Fruit fly (Drosophila melanogaster) whole organism: ENCODE data around the gene CG42818.
A peak's percentile ranks its signal among the peaks of the same experiment; 100 is the strongest.

Source experiments
- CG8478 ChIP-seq: fragments of >200 bp; optimal IDR thresholded peaks from 2 replicates; lab custom pipeline; 2018; ENCODE audit warnings: inconsistent platforms
- Dll ChIP-seq: fragments of >200 bp; optimal IDR thresholded peaks from 2 replicates; lab custom pipeline; 2017
- EcR ChIP-seq, 2 experiments: fragments of >200 bp; optimal IDR thresholded peaks; 2 replicates each; lab custom pipeline; 2017; ENCODE audit warnings: missing biosample characterization in 2 of 2, missing genetic modification characterization in 2 of 2, missing genetic modification reagents in 2 of 2
- pan ChIP-seq: fragments of >200 bp; optimal IDR thresholded peaks from 2 replicates; lab custom pipeline; 2017
- psq ChIP-seq: fragments of >200 bp; optimal IDR thresholded peaks from 2 replicates; lab custom pipeline; 2017
- usp ChIP-seq: fragments of >200 bp; optimal IDR thresholded peaks from 2 replicates; lab custom pipeline; 2017; ENCODE audit warnings: missing biosample characterization, missing genetic modification characterization, mixed read lengths

CG42818 gene

dm6 chr2L:16275177-16275808, 33.6 kb downstream of the CG42818 start:
- TF ChIP-seq Dll (lab: Kevin White, UChicago) (no peak), pan (no peak), CG8478 (lab: Kevin White, UChicago) (no peak), usp (GFP tag; lab: Kevin White, UChicago) (no peak), psq (lab: Kevin White, UChicago) (no peak), EcR (GFP tag; optimal IDR thresholded peaks at IDR 0.05; lab: Kevin White, UChicago) (no peak)

DNA sequence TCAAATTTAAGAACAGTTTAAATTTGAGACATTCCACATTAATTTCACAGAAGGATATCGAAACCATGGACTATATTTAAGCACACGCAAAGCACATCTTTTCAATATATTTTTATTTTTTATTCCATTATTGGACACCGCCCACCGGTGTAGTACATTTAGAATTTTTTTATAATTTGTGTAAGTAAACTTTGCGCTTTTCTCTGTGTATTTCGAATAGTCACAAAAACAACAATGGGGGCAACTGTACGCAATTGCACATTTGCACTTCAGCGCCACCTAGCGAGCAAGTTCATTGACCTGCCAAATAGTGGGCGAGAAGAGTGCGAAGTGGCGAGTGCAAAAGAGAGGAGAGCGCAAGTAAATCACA, 34.1 kb downstream of the CG42818 start:
- TF ChIP-seq EcR (GFP tag; optimal IDR thresholded peaks at IDR 0.05; lab: Kevin White, UChicago) (peak; percentile 53 to 57), CG8478 (lab: Kevin White, UChicago) (no peak), Dll (lab: Kevin White, UChicago) (no peak)

DNA sequence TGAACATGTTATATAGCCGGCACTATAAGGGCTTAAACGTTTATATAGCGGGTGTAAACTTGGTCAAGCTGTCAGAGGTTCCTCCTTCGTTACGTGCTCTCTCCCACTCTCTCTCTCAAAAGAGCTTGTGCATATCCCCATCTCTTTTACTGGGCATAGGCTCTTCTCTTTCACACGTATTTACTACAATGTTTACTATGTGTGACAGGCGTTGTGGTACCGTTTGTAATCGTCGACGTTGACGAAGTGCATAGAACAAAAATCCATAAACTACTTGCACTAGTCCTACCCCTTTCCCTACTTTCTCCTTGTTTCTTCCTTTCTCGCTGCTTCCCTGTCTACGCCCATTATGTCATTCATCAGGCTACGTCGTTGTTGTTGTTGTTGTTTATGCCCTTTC, 35.1 kb downstream of the CG42818 start:
- TF ChIP-seq EcR (GFP tag; optimal IDR thresholded peaks at IDR 0.05; lab: Kevin White, UChicago): no peak
- TF ChIP-seq usp (GFP tag; lab: Kevin White, UChicago): no peak
- TF ChIP-seq pan: no peak
- no peak for TF ChIP-seq psq (lab: Kevin White, UChicago)
- TF ChIP-seq Dll (lab: Kevin White, UChicago): no peak
- no peak for TF ChIP-seq CG8478 (lab: Kevin White, UChicago)

DNA sequence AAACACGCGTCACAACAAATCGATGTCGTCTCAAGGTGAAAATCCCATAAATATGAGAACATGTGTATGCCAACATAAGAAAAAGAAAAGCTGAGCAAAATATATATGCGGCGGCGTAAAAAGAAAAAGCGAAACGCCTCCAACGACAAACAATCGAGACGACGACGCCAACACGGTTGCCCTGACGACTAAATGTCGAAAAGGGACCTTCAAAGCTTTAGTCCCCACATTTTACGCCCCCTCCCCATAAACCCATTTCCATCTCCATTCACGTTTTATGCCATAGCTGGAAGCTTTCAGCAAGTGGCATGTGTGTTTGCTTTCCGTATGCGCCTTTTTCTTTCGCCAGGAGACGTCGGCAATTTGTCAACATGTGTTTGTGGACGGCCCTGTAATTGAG, 36.2 kb downstream of the CG42818 start:
- TF ChIP-seq pan: no peak
- no peak for TF ChIP-seq CG8478 (lab: Kevin White, UChicago)
- TF ChIP-seq psq (lab: Kevin White, UChicago): no peak
- TF ChIP-seq usp (GFP tag; lab: Kevin White, UChicago): no peak
- TF ChIP-seq EcR (GFP tag; optimal IDR thresholded peaks at IDR 0.05; lab: Kevin White, UChicago): no peak
- no peak for TF ChIP-seq Dll (lab: Kevin White, UChicago)

DNA sequence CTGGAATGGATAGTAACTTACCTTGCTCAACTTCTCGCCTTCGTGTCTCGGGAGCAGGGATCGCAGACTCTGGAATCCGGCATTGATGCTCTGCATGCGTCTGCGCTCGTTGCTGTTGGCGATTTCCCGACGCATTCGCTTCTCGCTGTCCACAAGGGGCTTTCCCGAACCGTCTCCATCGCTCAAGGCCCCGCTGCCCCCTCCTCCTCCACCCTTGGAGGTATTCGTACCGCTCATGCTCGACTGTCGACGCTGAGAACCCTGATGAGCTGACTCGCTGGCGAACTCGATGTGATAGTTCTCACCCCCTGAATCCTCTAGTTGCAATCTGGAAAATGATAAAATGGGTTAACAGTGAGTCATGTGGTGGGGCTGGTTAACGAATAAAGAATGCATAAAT, 37.1 kb downstream of the CG42818 start:
- TF ChIP-seq psq (lab: Kevin White, UChicago) (no peak), EcR (GFP tag; optimal IDR thresholded peaks at IDR 0.05; lab: Kevin White, UChicago) (no peak), usp (GFP tag; lab: Kevin White, UChicago) (no peak), CG8478 (lab: Kevin White, UChicago) (no peak), Dll (lab: Kevin White, UChicago) (no peak), pan (no peak)

DNA sequence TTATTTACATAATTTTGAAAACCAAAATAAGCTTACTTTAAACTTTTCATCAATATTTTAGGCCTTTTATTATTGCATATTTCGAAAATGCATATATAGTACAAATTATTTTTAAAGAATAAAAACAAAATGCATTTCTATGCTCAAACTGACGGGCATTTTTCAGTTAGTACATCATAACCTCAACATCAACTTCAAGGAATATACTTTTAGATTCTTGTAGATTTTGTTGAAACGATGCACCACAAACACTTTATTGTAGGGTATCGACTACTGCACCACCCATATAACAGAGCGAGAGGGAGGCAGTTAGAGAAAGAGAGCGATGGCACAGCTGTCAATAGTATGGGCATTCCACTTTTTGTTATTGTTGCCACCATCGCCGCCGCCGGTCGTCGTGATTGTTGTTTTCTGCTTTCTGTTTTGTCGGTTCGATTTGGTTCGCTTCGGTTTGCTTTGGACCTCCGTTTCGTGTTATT, 38.1 kb downstream of the CG42818 start:
- TF ChIP-seq psq (lab: Kevin White, UChicago) (no peak), Dll (lab: Kevin White, UChicago) (no peak), EcR (GFP tag; optimal IDR thresholded peaks at IDR 0.05; lab: Kevin White, UChicago) (no peak), usp (GFP tag; lab: Kevin White, UChicago) (no peak), CG8478 (lab: Kevin White, UChicago) (no peak), pan (no peak)

- no peak for TF ChIP-seq usp (GFP tag; lab: Kevin White, UChicago)
- peak; percentile 45 for TF ChIP-seq Dll (lab: Kevin White, UChicago)
These were observed 39.8 kb downstream of the CG42818 start for dm6 chr2L:16281419-16282076.

dm6 chr2L:16282077-16282471, 40.3 kb downstream of the CG42818 start:
- no peak for TF ChIP-seq usp (GFP tag; lab: Kevin White, UChicago)
- no peak for TF ChIP-seq Dll (lab: Kevin White, UChicago)
- TF ChIP-seq CG8478 (lab: Kevin White, UChicago): no peak
- TF ChIP-seq EcR (GFP tag; optimal IDR thresholded peaks at IDR 0.05; lab: Kevin White, UChicago): peak in 1 of 2 experiments; percentile 78
- TF ChIP-seq psq (lab: Kevin White, UChicago): no peak
- TF ChIP-seq pan: no peak

DNA sequence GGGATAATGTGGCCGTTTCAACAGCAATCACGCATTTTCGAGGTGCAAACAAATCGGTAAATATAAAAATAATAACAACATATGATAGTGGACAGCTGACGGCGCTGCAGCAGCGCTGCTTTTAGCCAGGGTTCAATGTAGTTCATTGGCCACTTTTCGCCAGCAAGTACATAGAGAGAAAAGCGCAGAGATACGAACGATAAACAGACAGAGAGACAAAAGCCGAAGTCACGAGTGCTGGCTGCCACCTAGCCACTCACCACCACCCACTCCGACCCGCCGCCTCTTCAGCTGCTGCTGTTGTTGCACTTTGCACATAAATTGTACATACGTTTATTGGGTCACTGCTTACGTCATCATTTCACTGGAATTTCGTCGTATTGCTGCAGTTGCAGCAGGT, 41.1 kb downstream of the CG42818 start:
- TF ChIP-seq usp (GFP tag; lab: Kevin White, UChicago): no peak
- no peak for TF ChIP-seq Dll (lab: Kevin White, UChicago)
- peak in 1 of 2 experiments; percentile 15 for TF ChIP-seq EcR (GFP tag; optimal IDR thresholded peaks at IDR 0.05; lab: Kevin White, UChicago)

- TF ChIP-seq psq (lab: Kevin White, UChicago) (no peak), CG8478 (lab: Kevin White, UChicago) (peak; percentile 58), EcR (GFP tag; optimal IDR thresholded peaks at IDR 0.05; lab: Kevin White, UChicago) (peak in 1 of 2 experiments; percentile 45), Dll (lab: Kevin White, UChicago) (peak; percentile 76), usp (GFP tag; lab: Kevin White, UChicago) (no peak)
These were observed 42.9 kb downstream of the CG42818 start for dm6 chr2L:16284306-16285299.

DNA sequence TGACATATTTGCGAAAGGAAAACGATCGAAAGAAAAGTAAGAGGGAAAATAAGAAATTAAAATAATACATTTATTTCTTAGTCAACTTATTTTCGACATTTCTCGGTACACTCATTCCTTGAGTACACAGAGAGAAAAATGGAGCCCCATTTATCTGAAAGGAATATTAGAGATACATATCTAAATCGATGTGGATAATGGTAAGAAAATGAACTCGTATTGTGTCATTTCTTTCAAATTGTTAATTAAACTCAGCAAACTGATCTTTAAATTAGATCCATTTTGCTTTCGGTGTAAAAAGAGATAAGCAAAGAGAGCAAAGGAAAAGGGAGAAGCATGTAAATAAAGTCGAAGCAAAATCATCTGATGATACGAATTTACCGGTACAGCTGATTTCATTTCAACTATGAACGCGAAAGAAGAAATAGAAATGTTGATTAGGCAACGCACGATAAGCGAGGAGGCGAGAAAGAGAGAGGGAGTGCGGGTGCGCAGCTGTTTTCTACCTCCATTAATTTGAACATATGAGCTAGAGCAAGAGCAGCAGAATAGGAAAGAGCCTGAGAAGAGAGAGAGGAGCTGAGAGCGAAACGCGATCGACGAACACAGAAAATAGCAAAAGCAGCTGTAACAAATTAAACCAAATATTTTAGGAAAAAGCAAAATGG, 44.1 kb downstream of the CG42818 start:
- TF ChIP-seq psq (lab: Kevin White, UChicago) (no peak), EcR (GFP tag; optimal IDR thresholded peaks at IDR 0.05; lab: Kevin White, UChicago) (no peak), CG8478 (lab: Kevin White, UChicago) (no peak), Dll (lab: Kevin White, UChicago) (no peak), usp (GFP tag; lab: Kevin White, UChicago) (no peak), pan (no peak)
